Worm (Caenorhabditis elegans): ENCODE data around the gene rps-5.

DNA sequence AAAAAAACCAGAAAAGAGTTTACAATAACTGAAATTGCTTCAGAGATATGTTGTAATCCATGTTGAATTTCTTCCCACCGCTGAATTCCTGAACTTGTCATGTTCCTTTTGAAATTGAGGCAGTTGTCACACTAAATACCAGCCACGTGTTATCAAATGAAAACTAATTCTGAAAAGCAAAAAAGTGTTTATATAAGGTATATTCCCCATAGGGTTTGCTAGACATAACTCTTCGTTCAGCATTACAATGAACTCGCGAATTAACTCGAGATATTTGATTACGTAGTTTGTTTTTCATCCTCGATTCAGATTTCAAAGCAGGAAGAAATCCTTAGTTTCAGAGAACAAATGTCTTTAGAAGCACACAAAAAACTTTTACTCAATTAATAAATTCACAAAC lies 10.6 kb downstream of the rps-5 start, which contains the start of gene str-3:
- TF ChIP-seq nhr-76 (tag; optimal IDR thresholded peaks at IDR 0.05) = no peak
- no peak for TF ChIP-seq mdl-1 (tag; optimal IDR thresholded peaks at IDR 0.05)
- TF ChIP-seq aly-2 (tag; optimal IDR thresholded peaks at IDR 0.05) = no peak
- TF ChIP-seq pqm-1 (tag; optimal IDR thresholded peaks at IDR 0.05) = no peak
- TF ChIP-seq daf-12 (tag; optimal IDR thresholded peaks at IDR 0.05) = no peak
- no peak for TF ChIP-seq ceh-62 (tag; optimal IDR thresholded peaks at IDR 0.05)
- TF ChIP-seq gei-8 (GFP tag; optimal IDR thresholded peaks at IDR 0.05) = no peak
- TF ChIP-seq nhr-28 (tag; optimal IDR thresholded peaks at IDR 0.05) = no peak

Data from whole organism, L4 larva.